Fruit fly (Drosophila melanogaster): ENCODE results near the gene Aasdh.

DNA sequence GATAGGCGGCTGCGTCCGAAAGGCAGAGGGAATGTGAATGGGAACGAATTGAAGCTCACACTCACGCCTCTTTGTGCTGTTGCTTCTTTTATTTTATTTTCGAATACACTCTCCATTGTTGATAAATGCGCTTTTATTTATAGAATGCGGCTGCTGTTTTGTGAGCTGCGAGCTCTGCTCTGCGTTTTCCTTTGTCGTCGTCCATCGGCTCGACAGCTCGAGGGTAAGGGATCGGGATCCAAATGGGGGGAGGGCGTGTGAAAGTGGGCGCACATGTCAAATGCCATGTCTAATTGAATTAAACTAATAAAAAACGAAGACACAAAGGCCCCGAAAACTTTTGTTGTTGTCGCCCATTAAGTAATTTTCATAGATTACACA, 25.3 kb downstream of the Aasdh start:
- TF ChIP-seq psq (optimal IDR thresholded peaks at IDR 0.05), result no peak
- TF ChIP-seq Myc (optimal IDR thresholded peaks at IDR 0.05), result no peak
- no peak for TF ChIP-seq h (optimal IDR thresholded peaks at IDR 0.05)
- no peak for TF ChIP-seq Sin3A (optimal IDR thresholded peaks at IDR 0.05)
- TF ChIP-seq ttk (optimal IDR thresholded peaks at IDR 0.05), result no peak
- no peak for TF ChIP-seq insv (optimal IDR thresholded peaks at IDR 0.05)

All from Kc167 (cell line).